Fruit fly (Drosophila melanogaster): Measurements from ENCODE around the gene Spn.

The Spn gene

dm6 chr3L:2572907-2573591, 19.0 kb upstream of the Spn start (continued):
- TF ChIP-seq sd (tag; optimal IDR thresholded peaks at IDR 0.05) (peak; percentile 35), Elba2 (GFP tag; optimal IDR thresholded peaks at IDR 0.05) (no peak), Stat92E (GFP tag; optimal IDR thresholded peaks at IDR 0.05) (no peak), CG10321 (GFP tag; IDR thresholded peaks at IDR 0.05) (no peak), bbx (GFP tag; IDR thresholded peaks at IDR 0.05; ENCODE audit: partially characterized antibody) (no peak), Max (GFP tag; optimal IDR thresholded peaks at IDR 0.05) (no peak), lbe (GFP tag; optimal IDR thresholded peaks at IDR 0.05) (peak; percentile 42), sens-2 (GFP tag; IDR thresholded peaks at IDR 0.05) (no peak), Gug (GFP tag; IDR thresholded peaks at IDR 0.05) (no peak), GATAe (GFP tag; conservative IDR thresholded peaks at IDR 0.05) (peak; percentile 50; the same call in 1 of the 2 replicates), CG8290 (GFP tag; optimal IDR thresholded peaks at IDR 0.05) (no peak), CG8290 (tag; optimal IDR thresholded peaks at IDR 0.05) (peak in 1 of 2 experiments; percentile 15), CG3281 (GFP tag; optimal IDR thresholded peaks at IDR 0.05) (peak; percentile 13), Hmr (GFP tag; optimal IDR thresholded peaks at IDR 0.05) (peak; percentile 8), br (optimal IDR thresholded peaks at IDR 0.05) (no peak), Usf (GFP tag; optimal IDR thresholded peaks at IDR 0.05) (no peak), HLHmδ (GFP tag; optimal IDR thresholded peaks at IDR 0.05) (no peak)

dm6 chr3L:2571975-2572374, 17.9 kb upstream of the Spn start:
- TF ChIP-seq CG4707 (GFP tag; optimal IDR thresholded peaks at IDR 0.05): no peak
- TF ChIP-seq Hand (GFP tag; optimal IDR thresholded peaks at IDR 0.05): no peak
- TF ChIP-seq ac (GFP tag; optimal IDR thresholded peaks at IDR 0.05): no peak
- TF ChIP-seq sqz (GFP tag; optimal IDR thresholded peaks at IDR 0.05): no peak
- TF ChIP-seq gem (tag; optimal IDR thresholded peaks at IDR 0.05): peak; percentile 35
- peak; percentile 18 for TF ChIP-seq CG10654 (GFP tag; optimal IDR thresholded peaks at IDR 0.05)
- peak; percentile 60; the same call in 1 of the 3 replicates for TF ChIP-seq ase (GFP tag; IDR thresholded peaks at IDR 0.05)
- TF ChIP-seq onecut (GFP tag; IDR thresholded peaks at IDR 0.05): 0 out of 2 replicates have a peak, but pooled peaks have one; percentile 5
- no peak for TF ChIP-seq CG1603 (tag; optimal IDR thresholded peaks at IDR 0.05)
- 0 out of 2 replicates have a peak, but pooled peaks have one; percentile 54 for TF ChIP-seq CG32532 (GFP tag; IDR thresholded peaks at IDR 0.05)
- no peak for TF ChIP-seq CG15601 (tag; optimal IDR thresholded peaks at IDR 0.05)
- TF ChIP-seq Hsf (GFP tag; optimal IDR thresholded peaks at IDR 0.05): no peak
- peak; percentile 41; the same call in 1 of the 2 replicates for TF ChIP-seq CG31441 (GFP tag; IDR thresholded peaks at IDR 0.05)
- TF ChIP-seq Rx (GFP tag; IDR thresholded peaks at IDR 0.05): peak; percentile 14; the same call in 1 of the 2 replicates
- no peak for TF ChIP-seq grn (GFP tag; optimal IDR thresholded peaks at IDR 0.05)
- no peak for TF ChIP-seq zen2 (GFP tag; IDR thresholded peaks at IDR 0.05; ENCODE audit: partially characterized antibody)
- no peak for TF ChIP-seq psq (GFP tag; optimal IDR thresholded peaks at IDR 0.05)
- TF ChIP-seq B-H2 (GFP tag; optimal IDR thresholded peaks at IDR 0.05): no peak
- no peak for TF ChIP-seq CoRest (tag; optimal IDR thresholded peaks at IDR 0.05)
- peak; percentile 0 for TF ChIP-seq bcd (GFP tag; optimal IDR thresholded peaks at IDR 0.05)
- TF ChIP-seq nmo (GFP tag; optimal IDR thresholded peaks at IDR 0.05): no peak
- no peak for TF ChIP-seq Tbp (GFP tag; optimal IDR thresholded peaks at IDR 0.05)
- peak; percentile 69 for TF ChIP-seq Ada2b (GFP tag; IDR thresholded peaks at IDR 0.05)
- no peak for TF ChIP-seq cg (GFP tag; optimal IDR thresholded peaks at IDR 0.05)
- peak; percentile 37 for TF ChIP-seq CG3281 (GFP tag; optimal IDR thresholded peaks at IDR 0.05)
- TF ChIP-seq maf-S (GFP tag; optimal IDR thresholded peaks at IDR 0.05): peak; percentile 7
- no peak for TF ChIP-seq CG13775 (GFP tag; optimal IDR thresholded peaks at IDR 0.05)
- TF ChIP-seq eve (GFP tag; optimal IDR thresholded peaks at IDR 0.05): no peak
- no peak for TF ChIP-seq Dp (GFP tag; optimal IDR thresholded peaks at IDR 0.05)
- no peak for TF ChIP-seq Sin3A (optimal IDR thresholded peaks at IDR 0.05)
- TF ChIP-seq Deaf1 (tag; optimal IDR thresholded peaks at IDR 0.05): no peak
- TF ChIP-seq Atf6 (GFP tag; IDR thresholded peaks at IDR 0.05): no peak
- no peak for TF ChIP-seq CG15011 (GFP tag; optimal IDR thresholded peaks at IDR 0.05)
- TF ChIP-seq CG13123 (GFP tag; optimal IDR thresholded peaks at IDR 0.05): no peak
- no peak for TF ChIP-seq emc (GFP tag; optimal IDR thresholded peaks at IDR 0.05)
